Worm (Caenorhabditis elegans): ENCODE data around the gene hsp-6.

hsp-6 gene

ce11 chrV:4787836-4788235 lies 38.7 kb downstream of the hsp-6 start:
- TF ChIP-seq dpl-1 (GFP tag; optimal IDR thresholded peaks at IDR 0.05) (no peak), efl-1 (optimal IDR thresholded peaks at IDR 0.05) (no peak), efl-1 (GFP tag; optimal IDR thresholded peaks at IDR 0.05 in 1 of 2) (peak in 1 of 2 experiments; percentile 87)

ce11 chrV:4787166-4787565 lies 39.4 kb downstream of the hsp-6 start, which contains the start of gene R02F11.9:
TSS of gene R02F11.9 (plus strand) at chrV:4787466.
- TF ChIP-seq lin-13 (GFP tag; optimal IDR thresholded peaks at IDR 0.05) (no peak), aly-2 (tag; optimal IDR thresholded peaks at IDR 0.05) (no peak), fkh-4 (tag; optimal IDR thresholded peaks at IDR 0.05; ENCODE audit: borderline replicate concordance) (no peak), nhr-20 (tag; optimal IDR thresholded peaks at IDR 0.05) (no peak), lin-35 (GFP tag; optimal IDR thresholded peaks at IDR 0.05) (no peak), ceh-88 (GFP tag; IDR thresholded peaks at IDR 0.05) (no peak), mab-9 (GFP tag; IDR thresholded peaks at IDR 0.05) (no peak), pag-3 (tag; optimal IDR thresholded peaks at IDR 0.05; ENCODE audit: borderline replicate concordance, insufficient read depth) (no peak), Y116A8C.19 (tag; optimal IDR thresholded peaks at IDR 0.05; ENCODE audit: borderline replicate concordance) (no peak), tbx-2 (tag; optimal IDR thresholded peaks at IDR 0.05) (no peak), nhr-11 (tag; optimal IDR thresholded peaks at IDR 0.05) (no peak), grh-1 (GFP tag; IDR thresholded peaks at IDR 0.05) (no peak), snu-23 (GFP tag; optimal IDR thresholded peaks at IDR 0.05) (no peak), nhr-237 (tag; optimal IDR thresholded peaks at IDR 0.05) (no peak), ztf-4 (tag; optimal IDR thresholded peaks at IDR 0.05) (no peak), nhr-85 (tag) (no peak), ces-1 (GFP tag; optimal IDR thresholded peaks at IDR 0.05) (no peak), F16B12.6 (tag; optimal IDR thresholded peaks at IDR 0.05) (no peak), dsc-1 (tag; optimal IDR thresholded peaks at IDR 0.05) (no peak)

- no peak for TF ChIP-seq egl-13 (tag; optimal IDR thresholded peaks at IDR 0.05)
- TF ChIP-seq C04F5.9 (tag; optimal IDR thresholded peaks at IDR 0.05), result no peak
- TF ChIP-seq rnt-1 (tag; optimal IDR thresholded peaks at IDR 0.05), result no peak
- TF ChIP-seq ceh-88 (GFP tag; IDR thresholded peaks at IDR 0.05), result no peak
- TF ChIP-seq egl-27 (tag; optimal IDR thresholded peaks at IDR 0.05), result no peak
- no peak for TF ChIP-seq skn-1 (tag; optimal IDR thresholded peaks at IDR 0.05)
- TF ChIP-seq nhr-76 (tag; optimal IDR thresholded peaks at IDR 0.05), result no peak
- TF ChIP-seq dsc-1 (tag; optimal IDR thresholded peaks at IDR 0.05), result no peak
- no peak for TF ChIP-seq elt-3 (tag; optimal IDR thresholded peaks at IDR 0.05)
- TF ChIP-seq zag-1 (tag; optimal IDR thresholded peaks at IDR 0.05), result no peak
- TF ChIP-seq dpl-1 (GFP tag; optimal IDR thresholded peaks at IDR 0.05), result no peak
- TF ChIP-seq pag-3 (tag; optimal IDR thresholded peaks at IDR 0.05; ENCODE audit: borderline replicate concordance, insufficient read depth), result no peak
- TF ChIP-seq isw-1 (GFP tag; IDR thresholded peaks at IDR 0.05), result no peak
- TF ChIP-seq ama-1 (optimal IDR thresholded peaks at IDR 0.05), result no peak
- TF ChIP-seq Y116A8C.19 (tag; optimal IDR thresholded peaks at IDR 0.05; ENCODE audit: borderline replicate concordance), result no peak
- no peak for TF ChIP-seq lsy-2 (tag; optimal IDR thresholded peaks at IDR 0.05)
- no peak for TF ChIP-seq jun-1 (tag; optimal IDR thresholded peaks at IDR 0.05)
- no peak for TF ChIP-seq lin-39 (tag; optimal IDR thresholded peaks at IDR 0.05)
- TF ChIP-seq lin-14 (GFP tag; optimal IDR thresholded peaks at IDR 0.05), result no peak
Observed at ce11 chrV:4785333-4785852, 41.2 kb downstream of the hsp-6 start, which contains the start of the genes Y60C6A.2 and Y60C6A.3. TSS of gene Y60C6A.2 (minus strand) at chrV:4785433. TSS of gene Y60C6A.3 (plus strand) at chrV:4785802.

ce11 chrV:4783313-4783712 lies 43.2 kb downstream of the hsp-6 start, which contains the start of gene Y60C6A.1:
TSS of gene Y60C6A.1 (plus strand) at chrV:4783613.
- TF ChIP-seq unc-130 (tag; optimal IDR thresholded peaks at IDR 0.05), result no peak
- no peak for TF ChIP-seq mep-1 (tag; optimal IDR thresholded peaks at IDR 0.05)
- no peak for TF ChIP-seq nhr-47 (tag; optimal IDR thresholded peaks at IDR 0.05)
- TF ChIP-seq nhr-84 (tag; optimal IDR thresholded peaks at IDR 0.05), result no peak
- no peak for TF ChIP-seq elt-2 (tag; optimal IDR thresholded peaks at IDR 0.05)
- no peak for TF ChIP-seq ces-1 (GFP tag; optimal IDR thresholded peaks at IDR 0.05)
- TF ChIP-seq ceh-63 (GFP tag; optimal IDR thresholded peaks at IDR 0.05), result no peak
- no peak for TF ChIP-seq ceh-90 (tag; optimal IDR thresholded peaks at IDR 0.05)

Measured in whole organism, L1 larva.